Fruit fly (Drosophila melanogaster) whole organism, wandering third instar larva: ENCODE results near the gene CG32036.

ENCODE experiments used
- CG9705 ChIP-seq: fragments of 200-800 bp; sonication (Bioruptor generic); optimal IDR thresholded peaks from 2 replicates; lab custom pipeline; 2018; ENCODE audit warnings: missing biosample characterization, mild to moderate bottlenecking, missing genetic modification characterization
- Dfd ChIP-seq: fragments of >200 bp; optimal IDR thresholded peaks from 2 replicates; lab custom pipeline; 2017; ENCODE audit warnings: missing biosample characterization, missing genetic modification characterization
- Hr78 ChIP-seq: fragments of >200 bp; optimal IDR thresholded peaks from 2 replicates; lab custom pipeline; 2017; ENCODE audit warnings: missing biosample characterization, missing genetic modification characterization
- Hr83 ChIP-seq: fragments of 200-300 bp; sonication (Bioruptor generic); optimal IDR thresholded peaks from 2 replicates; lab custom pipeline; 2016; ENCODE audit warnings: missing biosample characterization, mild to moderate bottlenecking, missing genetic modification characterization, moderate library complexity; ENCODE audit not compliant: poor library complexity, severe bottlenecking
- OdsH ChIP-seq: fragments of 200-800 bp; sonication (Bioruptor generic); optimal IDR thresholded peaks from 2 replicates; lab custom pipeline; 2016; ENCODE audit warnings: missing biosample characterization, mild to moderate bottlenecking, missing genetic modification characterization
- fru ChIP-seq: fragments of 200-800 bp; sonication (Bioruptor generic); optimal IDR thresholded peaks from 3 replicates; lab custom pipeline; 2016; ENCODE audit warnings: missing biosample characterization, mild to moderate bottlenecking, missing genetic modification characterization
- lola ChIP-seq: fragments of >200 bp; optimal IDR thresholded peaks from 2 replicates; lab custom pipeline; 2017; ENCODE audit warnings: missing biosample characterization, missing genetic modification characterization
- pan ChIP-seq: fragments of >200 bp; optimal IDR thresholded peaks from 2 replicates; lab custom pipeline; 2017
- psq ChIP-seq: fragments of 200-800 bp; sonication (Bioruptor generic); optimal IDR thresholded peaks from 3 replicates; lab custom pipeline; 2017; ENCODE audit warnings: missing biosample characterization, mild to moderate bottlenecking, missing genetic modification characterization, moderate library complexity
- rgr ChIP-seq: fragments of 200-800 bp; sonication (Bioruptor generic); optimal IDR thresholded peaks from 3 replicates; lab custom pipeline; 2016; ENCODE audit warnings: missing biosample characterization, mild to moderate bottlenecking, missing genetic modification characterization
- usp ChIP-seq: fragments of >200 bp; optimal IDR thresholded peaks from 2 replicates; lab custom pipeline; 2017; ENCODE audit warnings: missing biosample characterization, missing genetic modification characterization

dm6 chr3L:9502294-9502693, 13.3 kb upstream of the CG32036 start:
- TF ChIP-seq rgr = no peak
- no peak for TF ChIP-seq Hr78
- TF ChIP-seq fru (GFP tag; lab: Kevin White, UChicago) = no peak
- TF ChIP-seq lola = no peak
- no peak for TF ChIP-seq CG9705 (GFP tag; lab: Kevin White, UChicago)
- no peak for TF ChIP-seq psq (GFP tag; lab: Kevin White, UChicago)
- TF ChIP-seq pan = no peak
- TF ChIP-seq Dfd (GFP tag; lab: Kevin White, UChicago) = no peak
- no peak for TF ChIP-seq usp (GFP tag; lab: Kevin White, UChicago)
- TF ChIP-seq Hr83 = no peak
- no peak for TF ChIP-seq OdsH (GFP tag; lab: Kevin White, UChicago)
